Worm (Caenorhabditis elegans): Measurements from ENCODE around the gene F57G8.7.

Gene F57G8.7

DNA sequence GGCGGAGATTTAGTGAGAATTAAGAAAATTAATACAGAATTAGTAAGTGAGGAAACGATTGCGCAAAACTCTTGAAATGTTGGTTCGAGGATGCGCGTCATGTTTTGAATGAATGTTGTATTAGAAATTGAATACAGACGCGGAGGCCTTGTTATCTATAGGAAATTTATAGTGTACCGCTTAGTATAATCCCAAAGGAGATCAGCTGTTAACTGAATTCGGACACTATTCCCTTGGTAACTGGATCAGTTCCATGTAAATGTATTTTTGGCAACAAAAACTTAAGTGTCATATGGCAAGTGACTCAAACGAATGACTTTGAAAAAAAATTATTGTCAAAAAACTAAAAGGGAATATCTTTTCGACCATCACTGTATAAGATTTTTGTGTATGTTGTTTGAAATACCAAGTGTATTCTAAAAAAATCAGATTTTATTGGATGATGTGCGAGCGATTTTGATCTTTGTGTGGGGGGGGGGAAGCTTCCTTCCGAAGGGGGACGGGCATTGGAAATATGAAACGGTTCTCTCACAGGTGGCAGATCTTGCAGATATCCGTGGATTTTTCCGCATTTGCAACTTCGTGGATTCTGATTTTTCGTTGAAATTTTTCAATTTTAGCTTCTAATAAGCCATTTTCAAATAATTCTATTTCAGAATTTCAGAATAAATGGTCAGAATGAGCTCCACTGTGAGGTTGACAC lies 17.6 kb downstream of the F57G8.7 start, which contains the start of the genes W08G11.5 and W08G11.1:
TSS of gene W08G11.5 (minus strand) at position 101 of the 703 bp plus-strand sequence.
TSS of gene W08G11.1 (plus strand) at position 653 of the 703 bp plus-strand sequence.
- TF ChIP-seq sma-9 (GFP tag; optimal IDR thresholded peaks at IDR 0.05), result no peak
- no peak for TF ChIP-seq sma-9 (tag; optimal IDR thresholded peaks at IDR 0.05)
- no peak for TF ChIP-seq nhr-11 (tag; optimal IDR thresholded peaks at IDR 0.05)
- no peak for TF ChIP-seq unc-55 (GFP tag; optimal IDR thresholded peaks at IDR 0.05)
- TF ChIP-seq ceh-82 (tag; optimal IDR thresholded peaks at IDR 0.05), result no peak
- no peak for TF ChIP-seq elt-3 (tag; optimal IDR thresholded peaks at IDR 0.05)
- no peak for TF ChIP-seq unc-39 (tag; optimal IDR thresholded peaks at IDR 0.05)
- TF ChIP-seq nhr-6 (tag; optimal IDR thresholded peaks at IDR 0.05), result no peak
- no peak for TF ChIP-seq blmp-1 (tag; optimal IDR thresholded peaks at IDR 0.05; ENCODE audit: insufficient read depth)
- no peak for TF ChIP-seq mbf-1 (tag; optimal IDR thresholded peaks at IDR 0.05)
- no peak for TF ChIP-seq lin-13 (GFP tag; optimal IDR thresholded peaks at IDR 0.05)
- TF ChIP-seq ztf-11 (tag; optimal IDR thresholded peaks at IDR 0.05), result no peak
- TF ChIP-seq nhr-10 (tag; optimal IDR thresholded peaks at IDR 0.05), result no peak
- no peak for TF ChIP-seq snpc-4 (tag; optimal IDR thresholded peaks at IDR 0.05)
- TF ChIP-seq lsy-2 (tag; optimal IDR thresholded peaks at IDR 0.05), result no peak

DNA sequence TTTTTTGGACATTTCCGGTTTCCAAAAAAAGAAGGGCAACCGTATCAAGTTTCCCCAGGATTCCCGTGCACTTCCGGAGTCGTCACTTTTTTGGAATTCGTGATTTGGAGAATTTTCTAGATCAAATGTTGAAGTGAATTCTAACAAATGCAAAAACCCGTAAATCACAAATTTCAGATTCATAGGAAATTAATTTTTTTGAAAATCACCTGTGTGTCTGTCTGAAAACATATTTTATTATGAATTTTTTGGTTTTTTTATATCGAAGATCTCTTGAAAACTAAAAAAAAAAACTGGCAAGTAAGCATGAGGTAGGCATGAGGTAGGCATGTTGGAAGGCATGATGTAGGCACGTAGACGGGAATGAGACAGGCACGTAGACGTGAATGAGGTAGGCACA lies 21.1 kb downstream of the F57G8.7 start:
- TF ChIP-seq mbf-1 (tag; optimal IDR thresholded peaks at IDR 0.05) (no peak), C34F6.9 (tag; optimal IDR thresholded peaks at IDR 0.05) (no peak), unc-62 (GFP tag; optimal IDR thresholded peaks at IDR 0.05) (no peak), lin-39 (tag; optimal IDR thresholded peaks at IDR 0.05) (no peak), elt-1 (tag; optimal IDR thresholded peaks at IDR 0.05) (no peak), ceh-16 (tag; optimal IDR thresholded peaks at IDR 0.05) (no peak), nhr-23 (tag; optimal IDR thresholded peaks at IDR 0.05) (no peak), ztf-4 (tag; optimal IDR thresholded peaks at IDR 0.05) (no peak), sma-3 (GFP tag; optimal IDR thresholded peaks at IDR 0.05) (no peak), lin-11 (tag; optimal IDR thresholded peaks at IDR 0.05) (no peak), unc-55 (GFP tag; optimal IDR thresholded peaks at IDR 0.05) (no peak), fos-1 (tag; optimal IDR thresholded peaks at IDR 0.05) (no peak)

DNA sequence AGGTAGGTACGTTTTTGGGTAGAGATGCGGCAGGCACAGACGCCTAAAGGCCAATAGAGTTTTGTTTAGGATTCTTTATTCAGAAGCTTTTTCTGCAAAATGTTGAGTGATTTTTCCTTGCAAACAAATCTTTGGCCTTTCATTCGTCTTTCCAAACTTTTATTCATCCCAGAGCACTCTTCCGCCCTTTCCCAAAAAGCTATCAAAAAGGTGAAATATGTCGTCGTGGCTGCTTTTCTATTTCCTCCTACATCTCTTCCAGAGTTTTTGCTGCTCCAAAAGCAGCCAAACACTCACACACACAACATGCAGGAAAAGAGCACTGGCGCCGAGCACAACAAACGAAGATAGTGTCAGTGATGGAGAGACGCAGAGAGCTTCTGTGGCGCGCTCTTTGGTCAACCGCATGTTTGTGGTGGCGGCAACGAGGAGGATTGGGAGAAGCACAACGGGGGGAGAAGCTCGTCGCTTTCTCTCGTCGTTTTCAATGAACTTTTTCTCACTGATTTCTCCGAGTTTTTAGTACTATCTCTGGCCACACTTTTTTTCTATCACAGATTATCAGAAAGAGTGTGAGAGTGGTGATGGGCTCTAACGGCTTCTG lies 21.9 kb downstream of the F57G8.7 start:
- TF ChIP-seq lin-13 (GFP tag; optimal IDR thresholded peaks at IDR 0.05) (peak; percentile 20), crh-2 (tag; optimal IDR thresholded peaks at IDR 0.05) (peak; percentile 29), mab-5 (tag; optimal IDR thresholded peaks at IDR 0.05) (no peak), lin-11 (tag; optimal IDR thresholded peaks at IDR 0.05) (peak; percentile 29), lsy-2 (tag; optimal IDR thresholded peaks at IDR 0.05) (peak in 1 of 2 experiments; percentile 50), peb-1 (tag; optimal IDR thresholded peaks at IDR 0.05) (no peak), zag-1 (tag; optimal IDR thresholded peaks at IDR 0.05) (no peak), ztf-1 (GFP tag; conservative IDR thresholded peaks at IDR 0.05) (no peak), unc-39 (tag; optimal IDR thresholded peaks at IDR 0.05) (no peak), fos-1 (tag; optimal IDR thresholded peaks at IDR 0.05) (peak; percentile 52), unc-55 (GFP tag; optimal IDR thresholded peaks at IDR 0.05) (peak; percentile 78), sma-3 (GFP tag; optimal IDR thresholded peaks at IDR 0.05) (no peak), gmeb-1 (tag; optimal IDR thresholded peaks at IDR 0.05) (peak; percentile 41), snpc-4 (tag; optimal IDR thresholded peaks at IDR 0.05) (peak; percentile 11), nhr-77 (tag; optimal IDR thresholded peaks at IDR 0.05) (no peak), nhr-21 (tag; optimal IDR thresholded peaks at IDR 0.05) (no peak), mdl-1 (tag; optimal IDR thresholded peaks at IDR 0.05) (peak in 1 of 2 experiments; percentile 43), C34F6.9 (tag; optimal IDR thresholded peaks at IDR 0.05) (peak; percentile 63), Y55F3AM.14 (GFP tag; optimal IDR thresholded peaks at IDR 0.05) (peak; percentile 19), sma-9 (GFP tag; optimal IDR thresholded peaks at IDR 0.05) (peak; percentile 60), sma-9 (tag; optimal IDR thresholded peaks at IDR 0.05) (no peak), nhr-129 (tag; optimal IDR thresholded peaks at IDR 0.05) (peak; percentile 72), F13H6.1 (tag; optimal IDR thresholded peaks at IDR 0.05) (peak; percentile 71), lin-39 (tag; optimal IDR thresholded peaks at IDR 0.05) (no peak)

Data from whole organism, L2 larva.